Fruit fly (Drosophila melanogaster) whole organism, embryonic: ENCODE data around the gene CG13031.

Experiments
- Adf1 ChIP-seq: fragments of 200-800 bp; sonication (Bioruptor generic); IDR thresholded peaks from 2 replicates; pipeline ENCODE4 v1.3.6; 2022; ENCODE audit warnings: missing biosample characterization, missing genetic modification characterization
- Asciz ChIP-seq: fragments of 200-800 bp; sonication (Bioruptor generic); optimal IDR thresholded peaks from 2 replicates; lab custom pipeline; 2017; ENCODE audit warnings: missing biosample characterization, mild to moderate bottlenecking, missing genetic modification characterization, missing genetic modification reagents
- Bgb ChIP-seq: fragments of 200-800 bp; sonication (Bioruptor generic); IDR thresholded peaks from 2 replicates; pipeline ENCODE4 v1.3.6; 2022; ENCODE audit warnings: missing biosample characterization, missing genetic modification characterization; ENCODE audit not compliant: partially characterized antibody
- CG10267 ChIP-seq: fragments of 200-800 bp; sonication (Bioruptor generic); optimal IDR thresholded peaks from 2 replicates; lab custom pipeline; 2018; ENCODE audit warnings: missing biosample characterization, mild to moderate bottlenecking, missing genetic modification characterization, moderate library complexity
- CG10979 ChIP-seq: fragments of 200-800 bp; sonication (Bioruptor generic); optimal IDR thresholded peaks from 2 replicates; lab custom pipeline; 2018; ENCODE audit warnings: missing biosample characterization, mild to moderate bottlenecking, missing genetic modification characterization, moderate library complexity
- CG12769 ChIP-seq: fragments of 200-800 bp; sonication (Bioruptor generic); optimal IDR thresholded peaks from 2 replicates; lab custom pipeline; 2019; ENCODE audit warnings: missing biosample characterization, mild to moderate bottlenecking, missing genetic modification characterization, moderate library complexity
- CG13775 ChIP-seq: fragments of 200-800 bp; sonication (Bioruptor generic); optimal IDR thresholded peaks from 3 replicates; lab custom pipeline; 2017; ENCODE audit warnings: missing biosample characterization, mild to moderate bottlenecking, missing genetic modification characterization
- CG14050 ChIP-seq: fragments of 200-800 bp; sonication (Bioruptor generic); IDR thresholded peaks from 3 replicates; pipeline ENCODE4 v1.3.6; 2022; ENCODE audit warnings: missing biosample characterization, missing genetic modification characterization
- CG14441 ChIP-seq: fragments of 200-800 bp; sonication (Bioruptor generic); IDR thresholded peaks from 2 replicates; pipeline ENCODE4 v1.3.6; 2022; ENCODE audit warnings: missing biosample characterization, missing genetic modification characterization
- CG15269 ChIP-seq: fragments of 200-800 bp; sonication (Bioruptor generic); optimal IDR thresholded peaks from 2 replicates; lab custom pipeline; 2018; ENCODE audit warnings: missing biosample characterization, mild to moderate bottlenecking, missing genetic modification characterization, moderate library complexity
- CG15514 ChIP-seq: fragments of 200-800 bp; sonication (Bioruptor generic); optimal IDR thresholded peaks from 3 replicates; lab custom pipeline; 2017; ENCODE audit warnings: missing biosample characterization, missing genetic modification characterization, mild to moderate bottlenecking, moderate library complexity, missing genetic modification reagents
- CG2678 ChIP-seq: fragments of 200-800 bp; sonication (Bioruptor generic); optimal IDR thresholded peaks from 3 replicates; lab custom pipeline; 2019; ENCODE audit warnings: missing biosample characterization, mild to moderate bottlenecking, missing genetic modification characterization, moderate library complexity
- CG32767 ChIP-seq: fragments of 200-800 bp; sonication (Bioruptor generic); IDR thresholded peaks from 2 replicates; pipeline ENCODE4 v1.3.6; 2022; ENCODE audit warnings: missing biosample characterization, missing genetic modification characterization
- CG4820 ChIP-seq: fragments of 200-800 bp; sonication (Bioruptor generic); optimal IDR thresholded peaks from 3 replicates; lab custom pipeline; 2016; ENCODE audit warnings: missing biosample characterization, missing genetic modification characterization
- CG6254 ChIP-seq: fragments of 200-800 bp; sonication (Bioruptor generic); optimal IDR thresholded peaks from 3 replicates; lab custom pipeline; 2017; ENCODE audit warnings: mild to moderate bottlenecking, missing biosample characterization, missing genetic modification reagents, missing genetic modification characterization
- CG8281 ChIP-seq: fragments of 200-800 bp; sonication (Bioruptor generic); optimal IDR thresholded peaks from 2 replicates; lab custom pipeline; 2018; ENCODE audit warnings: missing biosample characterization, mild to moderate bottlenecking, missing genetic modification characterization, moderate library complexity
- CG8359 ChIP-seq: fragments of 200-800 bp; sonication (Bioruptor generic); optimal IDR thresholded peaks from 2 replicates; lab custom pipeline; 2017; ENCODE audit warnings: missing biosample characterization, mild to moderate bottlenecking, missing genetic modification characterization, borderline replicate concordance
- CG8944 ChIP-seq: fragments of 200-800 bp; sonication (Bioruptor generic); optimal IDR thresholded peaks from 3 replicates; lab custom pipeline; 2016; ENCODE audit warnings: missing biosample characterization, missing genetic modification characterization
- Deaf1 ChIP-seq: fragments of 200-800 bp; optimal IDR thresholded peaks from 3 replicates; lab custom pipeline; 2019; ENCODE audit warnings: missing biosample characterization, mild to moderate bottlenecking, missing genetic modification characterization, moderate library complexity
- Dfd ChIP-seq, 2 experiments: fragments of >200 bp; optimal IDR thresholded peaks; 2 replicates each; lab custom pipeline; 2017; ENCODE audit warnings: missing biosample characterization in 2 of 2, missing genetic modification characterization in 2 of 2
- Ets65A ChIP-seq: fragments of 200-800 bp; sonication (Bioruptor generic); peaks from one replicate; lab custom pipeline; 2016; ENCODE audit warnings: missing biosample characterization, missing genetic modification characterization
- Ets97D ChIP-seq: fragments of 200-800 bp; sonication (Bioruptor generic); optimal IDR thresholded peaks from 3 replicates; lab custom pipeline; 2016; ENCODE audit warnings: missing biosample characterization, missing genetic modification characterization
- Fer1 ChIP-seq: fragments of 200-800 bp; sonication (Bioruptor generic); optimal IDR thresholded peaks from 2 replicates; lab custom pipeline; 2017; ENCODE audit warnings: missing biosample characterization, mild to moderate bottlenecking, missing genetic modification characterization
- GATAe ChIP-seq: fragments of 200-800 bp; sonication (Bioruptor generic); conservative IDR thresholded peaks from 2 replicates; pipeline ENCODE4 v1.3.6; 2022; ENCODE audit warnings: missing biosample characterization, missing genetic modification characterization
- Hr51 ChIP-seq, 2 experiments: fragments of 200-800 bp; sonication (Bioruptor generic); optimal IDR thresholded peaks; 2 replicates in 1 of 2; 3 replicates in 1 of 2; lab custom pipeline; 2016 to 2018; ENCODE audit warnings: missing biosample characterization in 2 of 2, missing genetic modification characterization in 2 of 2, mild to moderate bottlenecking in 1 of 2, moderate library complexity in 1 of 2
- Lim3 ChIP-seq: fragments of 200-800 bp; sonication (Bioruptor generic); IDR thresholded peaks from 2 replicates; pipeline ENCODE4 v1.3.6; 2022; ENCODE audit warnings: missing biosample characterization, missing genetic modification characterization
- NC2α ChIP-seq: fragments of 200-800 bp; sonication (Bioruptor generic); optimal IDR thresholded peaks from 2 replicates; lab custom pipeline; 2016; ENCODE audit warnings: missing biosample characterization, missing genetic modification characterization
- Rfx ChIP-seq: fragments of 200-800 bp; sonication (Bioruptor generic); IDR thresholded peaks from 2 replicates; pipeline ENCODE4 v1.3.6; 2022; ENCODE audit warnings: missing biosample characterization, missing genetic modification characterization
- Xbp1 ChIP-seq: fragments of 200-800 bp; sonication (Bioruptor generic); optimal IDR thresholded peaks from 3 replicates; lab custom pipeline; 2016; ENCODE audit warnings: missing biosample characterization, mild to moderate bottlenecking, missing genetic modification characterization
- YL-1 ChIP-seq: fragments of 200-800 bp; sonication (Bioruptor generic); optimal IDR thresholded peaks from 3 replicates; lab custom pipeline; 2017; ENCODE audit warnings: missing biosample characterization, mild to moderate bottlenecking, missing genetic modification characterization
- ac ChIP-seq: fragments of 200-800 bp; sonication (Bioruptor generic); optimal IDR thresholded peaks from 3 replicates; lab custom pipeline; 2017; ENCODE audit warnings: missing biosample characterization, mild to moderate bottlenecking, missing genetic modification characterization
- bbx ChIP-seq: fragments of 200-800 bp; sonication (Bioruptor generic); IDR thresholded peaks from 2 replicates; pipeline ENCODE4 v1.3.6; 2022; ENCODE audit warnings: missing biosample characterization, missing genetic modification characterization; ENCODE audit not compliant: partially characterized antibody
- btn ChIP-seq: fragments of 200-800 bp; sonication (Bioruptor generic); optimal IDR thresholded peaks from 2 replicates; lab custom pipeline; 2016; ENCODE audit warnings: missing biosample characterization, missing genetic modification characterization
- chif ChIP-seq, 2 experiments: fragments of 200-800 bp; sonication (Bioruptor generic); optimal IDR thresholded peaks; 3 replicates each; lab custom pipeline; 2016; ENCODE audit warnings: missing biosample characterization in 2 of 2, missing genetic modification characterization in 2 of 2
- ci ChIP-seq: fragments of 200-800 bp; sonication (Bioruptor generic); IDR thresholded peaks from 3 replicates; pipeline ENCODE4 v1.3.6; 2022; ENCODE audit warnings: missing biosample characterization, missing genetic modification characterization
- croc ChIP-seq: fragments of 200-800 bp; sonication (Bioruptor generic); conservative IDR thresholded peaks from 3 replicates; pipeline ENCODE4 v1.3.6; 2022; ENCODE audit warnings: missing biosample characterization, missing genetic modification characterization
- danr ChIP-seq: fragments of 200-800 bp; sonication (Bioruptor generic); IDR thresholded peaks from 2 replicates; pipeline ENCODE4 v1.3.6; 2022; ENCODE audit warnings: missing biosample characterization, missing genetic modification characterization
- exex ChIP-seq: fragments of 200-800 bp; sonication (Bioruptor generic); optimal IDR thresholded peaks from 4 replicates; lab custom pipeline; 2018; ENCODE audit warnings: missing biosample characterization, mild to moderate bottlenecking, missing genetic modification characterization, moderate library complexity
- fd64A ChIP-seq: fragments of 200-800 bp; sonication (Bioruptor generic); optimal IDR thresholded peaks from 3 replicates; lab custom pipeline; 2018; ENCODE audit warnings: missing biosample characterization, mild to moderate bottlenecking, missing genetic modification characterization
- grau ChIP-seq: fragments of 200-800 bp; optimal IDR thresholded peaks from 3 replicates; lab custom pipeline; 2019; ENCODE audit warnings: missing biosample characterization, mild to moderate bottlenecking, missing genetic modification characterization, moderate library complexity
- lov ChIP-seq, 2 experiments: fragments of 200-800 bp in 1 of 2; fragments of >200 bp in 1 of 2; sonication (Bioruptor generic) in 1 of 2; IDR thresholded peaks in 1 of 2; optimal IDR thresholded peaks in 1 of 2; 2 replicates in 1 of 2; 3 replicates in 1 of 2; pipeline versions ENCODE4 v1.3.6 to Lab custom; 2017 to 2022; ENCODE audit warnings: missing biosample characterization in 1 of 2, missing genetic modification characterization in 1 of 2
- nom ChIP-seq: fragments of 200-800 bp; sonication (Bioruptor generic); optimal IDR thresholded peaks from 2 replicates; lab custom pipeline; 2017; ENCODE audit warnings: missing biosample characterization, missing genetic modification characterization, mild to moderate bottlenecking, moderate library complexity, missing genetic modification reagents
- pros ChIP-seq: fragments of 200-800 bp; sonication (Bioruptor generic); optimal IDR thresholded peaks from 3 replicates; lab custom pipeline; 2019; ENCODE audit warnings: missing biosample characterization, mild to moderate bottlenecking, missing genetic modification characterization, moderate library complexity
- psq ChIP-seq: fragments of 200-800 bp; sonication (Bioruptor generic); optimal IDR thresholded peaks from 2 replicates; lab custom pipeline; 2017; ENCODE audit warnings: missing biosample characterization, missing genetic modification characterization
- ro ChIP-seq: fragments of 200-800 bp; sonication (Bioruptor generic); IDR thresholded peaks from 2 replicates; pipeline ENCODE4 v1.3.6; 2022; ENCODE audit warnings: missing biosample characterization, missing genetic modification characterization
- sd ChIP-seq: fragments of 200-800 bp; sonication (Bioruptor generic); optimal IDR thresholded peaks from 3 replicates; lab custom pipeline; 2018; ENCODE audit warnings: missing biosample characterization, mild to moderate bottlenecking, missing genetic modification characterization, moderate library complexity
- tap ChIP-seq: fragments of 200-800 bp; optimal IDR thresholded peaks from 3 replicates; lab custom pipeline; 2019; ENCODE audit warnings: missing biosample characterization, mild to moderate bottlenecking, missing genetic modification characterization, moderate library complexity
- trem ChIP-seq: fragments of 200-800 bp; optimal IDR thresholded peaks from 3 replicates; lab custom pipeline; 2019; ENCODE audit warnings: missing biosample characterization, mild to moderate bottlenecking, missing genetic modification characterization, moderate library complexity
- twi ChIP-seq: fragments of 200-800 bp; optimal IDR thresholded peaks from 2 replicates; lab custom pipeline; 2019; ENCODE audit warnings: missing biosample characterization, mild to moderate bottlenecking, missing genetic modification characterization, moderate library complexity
- vvl ChIP-seq: fragments of 200-800 bp; sonication (Bioruptor generic); IDR thresholded peaks from 2 replicates; pipeline ENCODE4 v1.3.6; 2022; ENCODE audit warnings: missing biosample characterization, missing genetic modification characterization
- zfh1 ChIP-seq: fragments of 200-800 bp; sonication (Bioruptor generic); IDR thresholded peaks from 3 replicates; pipeline ENCODE4 v1.3.6; 2022; ENCODE audit warnings: missing biosample characterization, missing genetic modification characterization

The CG13031 gene

dm6 chr3L:16714193-16714538 lies 10.5 kb upstream of the CG13031 start (continued):
- peak; percentile 35 for TF ChIP-seq CG15514 (GFP tag; lab: Kevin White, UChicago)
- TF ChIP-seq CG10267 (tag; lab: Kevin White, UChicago) = no peak
- TF ChIP-seq bbx = no peak
- TF ChIP-seq CG14441 = 0 out of 2 replicates have a peak, but pooled peaks have one; percentile 31
- TF ChIP-seq CG12769 (tag; lab: Kevin White, UChicago) = no peak
- no peak for TF ChIP-seq danr (GFP tag; lab: Robert Waterston, UW)
- no peak for TF ChIP-seq nom
- no peak for TF ChIP-seq CG15269 (tag; lab: Kevin White, UChicago)
- TF ChIP-seq Adf1 = peak; percentile 46; the same call in 1 of the 2 replicates
- TF ChIP-seq CG2678 (tag; lab: Kevin White, UChicago) = no peak
- TF ChIP-seq zfh1 (GFP tag; lab: Robert Waterston, UW) = no peak; the same call in 2 of the 3 replicates
- no peak for TF ChIP-seq CG13775 (GFP tag; lab: Kevin White, UChicago)
- TF ChIP-seq Xbp1 (GFP tag; lab: Kevin White, UChicago) = peak; percentile 10
- TF ChIP-seq CG14050 (GFP tag; lab: Robert Waterston, UW) = no peak
- TF ChIP-seq Deaf1 = no peak
- peak; percentile 75 for TF ChIP-seq grau (tag; lab: Kevin White, UChicago)
- TF ChIP-seq ci = peak; percentile 48; the same call in 1 of the 3 replicates
- TF ChIP-seq Bgb (GFP tag; lab: Robert Waterston, UW) = no peak
- no peak for TF ChIP-seq psq (GFP tag; lab: Kevin White, UChicago)
- TF ChIP-seq CG8281 (tag; lab: Kevin White, UChicago) = no peak
- peak; percentile 53 for TF ChIP-seq Rfx (GFP tag; lab: Robert Waterston, UW)
- no peak for TF ChIP-seq sd (tag; lab: Kevin White, UChicago)
- no peak for TF ChIP-seq Lim3 (GFP tag; lab: Robert Waterston, UW)
- TF ChIP-seq trem = no peak
- no peak for TF ChIP-seq lov (optimal IDR thresholded peaks at IDR 0.05; lab: Kevin White, UChicago)
- no peak for TF ChIP-seq lov (GFP tag; IDR thresholded peaks at IDR 0.05; lab: Robert Waterston, UW)
- no peak for TF ChIP-seq fd64A (GFP tag; lab: Kevin White, UChicago)
- no peak for TF ChIP-seq Fer1
- TF ChIP-seq CG8359 = no peak
- no peak for TF ChIP-seq pros (GFP tag; lab: Kevin White, UChicago)
- no peak for TF ChIP-seq vvl (GFP tag; lab: Robert Waterston, UW)
- TF ChIP-seq tap (tag; lab: Kevin White, UChicago) = no peak
- no peak for TF ChIP-seq CG6254 (GFP tag; lab: Kevin White, UChicago)
- TF ChIP-seq ro = no peak
- peak; percentile 17 for TF ChIP-seq CG8944 (GFP tag; lab: Kevin White, UChicago)
- no peak for TF ChIP-seq Ets97D (GFP tag; lab: Kevin White, UChicago)
- TF ChIP-seq Asciz (GFP tag; lab: Kevin White, UChicago) = no peak
- no peak for TF ChIP-seq Hr51 (GFP tag; optimal IDR thresholded peaks at IDR 0.05; lab: Kevin White, UChicago)
- no peak for TF ChIP-seq CG4820 (GFP tag; lab: Kevin White, UChicago)
- TF ChIP-seq chif (GFP tag; optimal IDR thresholded peaks at IDR 0.05; lab: Kevin White, UChicago) = no peak
- TF ChIP-seq exex = no peak
- TF ChIP-seq Ets65A (GFP tag; lab: Kevin White, UChicago) = no peak
- TF ChIP-seq YL-1 (GFP tag; lab: Kevin White, UChicago) = peak; percentile 12
- no peak for TF ChIP-seq NC2α (GFP tag; lab: Kevin White, UChicago)
- TF ChIP-seq GATAe = no peak
- TF ChIP-seq croc (GFP tag; lab: Robert Waterston, UW) = no peak
- TF ChIP-seq Dfd (GFP tag; optimal IDR thresholded peaks at IDR 0.05; lab: Kevin White, UChicago) = no peak
- no peak for TF ChIP-seq twi (tag; lab: Kevin White, UChicago)
- TF ChIP-seq btn (GFP tag; lab: Kevin White, UChicago) = no peak
- no peak for TF ChIP-seq CG10979 (tag; lab: Kevin White, UChicago)
- TF ChIP-seq CG32767 = no peak
- TF ChIP-seq ac = no peak
